Fruit fly (Drosophila melanogaster) whole organism, prepupa: ENCODE results near the gene CG42564.
A peak's percentile ranks its signal among the peaks of the same experiment; 100 is the strongest.

Experiments
- Blimp-1 ChIP-seq: fragments of 200-800 bp; sonication (Bioruptor generic); optimal IDR thresholded peaks from 3 replicates; lab custom pipeline; 2017; ENCODE audit warnings: missing biosample characterization, missing genetic modification characterization, mild to moderate bottlenecking, moderate library complexity, missing genetic modification reagents
- CG10631 ChIP-seq: fragments of 200-800 bp; sonication (Bioruptor generic); optimal IDR thresholded peaks from 2 replicates; lab custom pipeline; 2016; ENCODE audit warnings: missing biosample characterization, missing genetic modification characterization
- CG10669 ChIP-seq: fragments of 200-800 bp; sonication (Bioruptor generic); optimal IDR thresholded peaks from 3 replicates; lab custom pipeline; 2018; ENCODE audit warnings: missing biosample characterization, mild to moderate bottlenecking, missing genetic modification characterization, moderate library complexity
- CG11762 ChIP-seq: fragments of 200-800 bp; sonication (Bioruptor generic); optimal IDR thresholded peaks from 3 replicates; lab custom pipeline; 2016; ENCODE audit warnings: missing biosample characterization, missing genetic modification characterization; ENCODE audit not compliant: insufficient read depth
- CG11902 ChIP-seq: fragments of 200-800 bp; sonication (Bioruptor generic); optimal IDR thresholded peaks from 3 replicates; lab custom pipeline; 2016; ENCODE audit warnings: missing biosample characterization, missing genetic modification characterization
- CG15336 ChIP-seq: fragments of 200-800 bp; sonication (Bioruptor generic); IDR thresholded peaks from 2 replicates; pipeline ENCODE4 v1.3.6; 2022; ENCODE audit warnings: missing biosample characterization, missing genetic modification characterization
- CG16779 ChIP-seq: fragments of 200-800 bp; sonication (Bioruptor generic); optimal IDR thresholded peaks from 3 replicates; lab custom pipeline; 2017; ENCODE audit warnings: missing biosample characterization, mild to moderate bottlenecking, missing genetic modification characterization
- CG31627 ChIP-seq: fragments of 200-800 bp; sonication (Bioruptor generic); optimal IDR thresholded peaks from 3 replicates; lab custom pipeline; 2016; ENCODE audit warnings: missing biosample characterization, missing genetic modification characterization
- CG32006 ChIP-seq: fragments of 200-800 bp; sonication (Bioruptor generic); optimal IDR thresholded peaks from 3 replicates; lab custom pipeline; 2017; ENCODE audit warnings: missing biosample characterization, mild to moderate bottlenecking, missing genetic modification characterization
- CG34406 ChIP-seq: fragments of 200-800 bp; sonication (Bioruptor generic); optimal IDR thresholded peaks from 3 replicates; lab custom pipeline; 2016; ENCODE audit warnings: missing biosample characterization, missing genetic modification characterization
- CG3919 ChIP-seq: fragments of 200-800 bp; sonication (Bioruptor generic); optimal IDR thresholded peaks from 3 replicates; lab custom pipeline; 2016; ENCODE audit warnings: missing biosample characterization, missing genetic modification characterization
- CG4318 ChIP-seq: fragments of 200-800 bp; sonication (Bioruptor generic); optimal IDR thresholded peaks from 3 replicates; lab custom pipeline; 2017; ENCODE audit warnings: missing biosample characterization, mild to moderate bottlenecking, missing genetic modification characterization
- CG6163 ChIP-seq: fragments of 200-800 bp; sonication (Bioruptor generic); IDR thresholded peaks from 3 replicates; pipeline ENCODE4 v1.3.6; 2022; ENCODE audit warnings: missing biosample characterization, missing genetic modification characterization
- CG6276 ChIP-seq: fragments of 200-800 bp; sonication (Bioruptor generic); optimal IDR thresholded peaks from 2 replicates; lab custom pipeline; 2017; ENCODE audit warnings: missing biosample characterization, mild to moderate bottlenecking, missing genetic modification characterization
- CG6854 ChIP-seq: fragments of 200-800 bp; sonication (Bioruptor generic); optimal IDR thresholded peaks from 2 replicates; lab custom pipeline; 2017; ENCODE audit warnings: missing biosample characterization, mild to moderate bottlenecking, missing genetic modification characterization
- CG8119 ChIP-seq: fragments of 200-800 bp; sonication (Bioruptor generic); IDR thresholded peaks from 3 replicates; pipeline ENCODE4 v1.3.6; 2022; ENCODE audit warnings: missing biosample characterization, missing genetic modification characterization
- CG9139 ChIP-seq: fragments of 200-800 bp; sonication (Bioruptor generic); optimal IDR thresholded peaks from 3 replicates; lab custom pipeline; 2017; ENCODE audit warnings: missing biosample characterization, mild to moderate bottlenecking, missing genetic modification characterization
- Eip75B ChIP-seq: fragments of 200-800 bp; sonication (Bioruptor generic); optimal IDR thresholded peaks from 3 replicates; lab custom pipeline; 2016; ENCODE audit warnings: missing biosample characterization, missing genetic modification characterization
- Eip78C ChIP-seq: fragments of 200-800 bp; sonication (Bioruptor generic); peaks from one replicate; lab custom pipeline; 2016; ENCODE audit warnings: missing biosample characterization, missing genetic modification characterization
- Eip93F ChIP-seq: fragments of 200-800 bp; sonication (Bioruptor generic); optimal IDR thresholded peaks from 2 replicates; lab custom pipeline; 2016; ENCODE audit warnings: missing biosample characterization, mild to moderate bottlenecking, missing genetic modification characterization
- Ets96B ChIP-seq: fragments of 200-800 bp; optimal IDR thresholded peaks from 2 replicates; lab custom pipeline; 2019; ENCODE audit warnings: missing biosample characterization, mild to moderate bottlenecking, missing genetic modification characterization, moderate library complexity
- Gug ChIP-seq: fragments of 200-800 bp; sonication (Bioruptor generic); IDR thresholded peaks from 2 replicates; pipeline ENCODE4 v1.3.6; 2022; ENCODE audit warnings: missing biosample characterization, missing genetic modification characterization
- Lpt ChIP-seq: fragments of 200-800 bp; sonication (Bioruptor generic); optimal IDR thresholded peaks from 3 replicates; lab custom pipeline; 2016; ENCODE audit warnings: missing biosample characterization, missing genetic modification characterization
- Met ChIP-seq: fragments of 200-800 bp; sonication (Bioruptor generic); optimal IDR thresholded peaks from 3 replicates; lab custom pipeline; 2016; ENCODE audit warnings: missing biosample characterization, missing genetic modification characterization
- Sox102F ChIP-seq: fragments of 200-800 bp; sonication (Bioruptor generic); optimal IDR thresholded peaks from 2 replicates; lab custom pipeline; 2016; ENCODE audit warnings: missing biosample characterization, mild to moderate bottlenecking, missing genetic modification characterization
- Sox14 ChIP-seq: fragments of 200-800 bp; sonication (Bioruptor generic); optimal IDR thresholded peaks from 3 replicates; lab custom pipeline; 2016; ENCODE audit warnings: missing biosample characterization, missing genetic modification characterization
- achi ChIP-seq: fragments of 200-800 bp; sonication (Bioruptor generic); optimal IDR thresholded peaks from 3 replicates; lab custom pipeline; 2016; ENCODE audit warnings: missing biosample characterization, missing genetic modification characterization
- acj6 ChIP-seq: fragments of 200-800 bp; sonication (Bioruptor generic); optimal IDR thresholded peaks from 3 replicates; lab custom pipeline; 2016; ENCODE audit warnings: missing biosample characterization, missing genetic modification characterization
- dac ChIP-seq: fragments of 200-800 bp; sonication (Bioruptor generic); optimal IDR thresholded peaks from 2 replicates; lab custom pipeline; 2017; ENCODE audit warnings: missing biosample characterization, mild to moderate bottlenecking, missing genetic modification characterization
- dsx ChIP-seq: fragments of 200-800 bp; optimal IDR thresholded peaks from 3 replicates; lab custom pipeline; 2019; ENCODE audit warnings: missing biosample characterization, mild to moderate bottlenecking, missing genetic modification characterization, moderate library complexity; ENCODE audit not compliant: poor library complexity, severe bottlenecking
- eg ChIP-seq: fragments of 200-800 bp; sonication (Bioruptor generic); IDR thresholded peaks from 3 replicates; pipeline ENCODE4 v1.3.6; 2022; ENCODE audit warnings: missing biosample characterization, missing genetic modification characterization
- esn ChIP-seq: fragments of 200-800 bp; sonication (Bioruptor generic); optimal IDR thresholded peaks from 2 replicates; lab custom pipeline; 2016; ENCODE audit warnings: missing biosample characterization, mild to moderate bottlenecking, missing genetic modification characterization, moderate library complexity
- net ChIP-seq: fragments of 200-800 bp; sonication (Bioruptor generic); optimal IDR thresholded peaks from 3 replicates; lab custom pipeline; 2016; ENCODE audit warnings: missing biosample characterization, missing genetic modification characterization
- pdm3 ChIP-seq: fragments of 200-800 bp; sonication (Bioruptor generic); optimal IDR thresholded peaks from 3 replicates; lab custom pipeline; 2016; ENCODE audit warnings: missing biosample characterization, missing genetic modification characterization
- ss ChIP-seq, 2 experiments: fragments of 200-800 bp; sonication (Bioruptor generic); optimal IDR thresholded peaks; 2 replicates in 1 of 2; 3 replicates in 1 of 2; lab custom pipeline; 2017 to 2018; ENCODE audit warnings: mild to moderate bottlenecking in 2 of 2, missing biosample characterization in 2 of 2, missing genetic modification characterization in 2 of 2, moderate library complexity in 1 of 2
- svp ChIP-seq: fragments of 200-800 bp; sonication (Bioruptor generic); peaks from one replicate; lab custom pipeline; 2016; ENCODE audit warnings: missing biosample characterization, missing genetic modification characterization
- topi ChIP-seq: fragments of 200-800 bp; sonication (Bioruptor generic); optimal IDR thresholded peaks from 3 replicates; lab custom pipeline; 2016; ENCODE audit warnings: missing biosample characterization, missing genetic modification characterization
- vri ChIP-seq: fragments of 200-800 bp; sonication (Bioruptor generic); optimal IDR thresholded peaks from 3 replicates; lab custom pipeline; 2016; ENCODE audit warnings: missing biosample characterization, mild to moderate bottlenecking, missing genetic modification characterization

Gene CG42564

DNA sequence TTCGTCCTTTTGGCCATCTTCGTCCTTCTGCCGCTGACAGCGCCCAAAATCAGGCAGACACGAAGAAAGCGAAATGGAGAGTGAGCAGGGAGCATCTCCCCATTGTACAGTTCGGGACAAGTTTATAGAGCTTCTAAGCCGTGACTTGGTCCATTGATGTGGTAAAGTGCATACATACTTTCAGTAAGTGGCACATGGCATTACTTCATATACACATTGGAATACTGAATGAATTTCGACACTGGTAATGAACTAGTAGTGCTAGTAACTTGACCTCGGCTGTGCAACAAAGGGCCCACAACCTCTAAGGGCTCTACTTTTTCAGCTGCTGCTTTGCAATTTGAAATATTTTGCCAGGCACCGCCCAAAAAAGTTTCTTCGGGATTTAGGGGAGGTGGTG lies 42.0 kb downstream of the CG42564 start (continued):
- TF ChIP-seq Ets96B (tag; lab: Kevin White, UChicago) (peak; percentile 0), CG11762 (GFP tag; lab: Kevin White, UChicago) (no peak), net (peak; percentile 22), CG6854 (no peak), CG3919 (GFP tag; lab: Kevin White, UChicago) (peak; percentile 54), Eip75B (peak; percentile 20), CG9139 (GFP tag; lab: Kevin White, UChicago) (no peak), CG6276 (GFP tag; lab: Kevin White, UChicago) (peak; percentile 37), CG10631 (peak; percentile 14), CG4318 (GFP tag; lab: Kevin White, UChicago) (peak; percentile 10), Met (GFP tag; lab: Kevin White, UChicago) (peak; percentile 40), Eip93F (no peak), pdm3 (GFP tag; lab: Kevin White, UChicago) (peak; percentile 35), CG11902 (GFP tag; lab: Kevin White, UChicago) (peak; percentile 14), eg (GFP tag; lab: Robert Waterston, UW) (peak; percentile 60), CG34406 (GFP tag; lab: Kevin White, UChicago) (peak; percentile 37), CG15336 (peak; percentile 51)

dm6 chr3R:6419103-6419502 lies 44.8 kb downstream of the CG42564 start:
- no peak for TF ChIP-seq CG11902 (GFP tag; lab: Kevin White, UChicago)
- no peak for TF ChIP-seq CG6163 (GFP tag; lab: Robert Waterston, UW)
- TF ChIP-seq CG8119 (GFP tag; lab: Robert Waterston, UW): no peak
- TF ChIP-seq Sox14 (GFP tag; lab: Kevin White, UChicago): no peak

dm6 chr3R:6419942-6420341 lies 45.7 kb downstream of the CG42564 start:
- TF ChIP-seq CG6163 (GFP tag; lab: Robert Waterston, UW) (peak; percentile 47; the same call in 1 of the 3 replicates), svp (GFP tag; lab: Kevin White, UChicago) (peak; percentile 85), Sox14 (GFP tag; lab: Kevin White, UChicago) (peak; percentile 24), Ets96B (tag; lab: Kevin White, UChicago) (no peak), CG31627 (no peak), Eip75B (peak; percentile 19), CG34406 (GFP tag; lab: Kevin White, UChicago) (no peak), Met (GFP tag; lab: Kevin White, UChicago) (no peak), vri (GFP tag; lab: Kevin White, UChicago) (peak; percentile 9), CG15336 (0 out of 2 replicates have a peak, but pooled peaks have one; percentile 11)

- TF ChIP-seq pdm3 (GFP tag; lab: Kevin White, UChicago): no peak
- TF ChIP-seq ss (GFP tag; optimal IDR thresholded peaks at IDR 0.05; lab: Kevin White, UChicago): peak in 1 of 2 experiments; percentile 75
Measured at dm6 chr3R:6421263-6421662, 47.0 kb downstream of the CG42564 start.

DNA sequence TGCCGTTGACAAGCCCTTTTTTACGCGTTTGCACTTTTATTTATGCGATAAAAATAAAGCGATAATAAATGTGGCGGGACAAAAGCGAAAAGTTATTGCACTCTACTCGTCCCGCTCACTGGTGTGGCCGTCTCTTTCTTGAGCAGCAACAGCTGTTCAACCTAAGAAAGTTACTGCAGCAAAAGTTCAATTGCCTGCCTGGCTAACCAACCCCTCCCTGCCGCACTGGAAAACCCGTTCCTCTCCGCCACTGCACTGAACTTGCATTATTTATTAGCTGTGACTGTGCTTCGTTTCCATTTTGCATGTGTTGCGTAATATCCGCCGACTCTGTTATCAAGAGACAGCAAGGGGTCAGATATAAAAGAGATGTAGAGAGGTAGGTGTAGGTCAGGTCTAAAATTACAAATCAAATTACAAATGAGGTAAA lies 47.5 kb downstream of the CG42564 start:
- TF ChIP-seq pdm3 (GFP tag; lab: Kevin White, UChicago) (no peak), CG10669 (GFP tag; lab: Kevin White, UChicago) (no peak), Blimp-1 (GFP tag; lab: Kevin White, UChicago) (peak; percentile 63), CG31627 (no peak), achi (GFP tag; lab: Kevin White, UChicago) (no peak), Lpt (GFP tag; lab: Kevin White, UChicago) (peak; percentile 47), eg (GFP tag; lab: Robert Waterston, UW) (no peak), CG8119 (GFP tag; lab: Robert Waterston, UW) (peak; percentile 50; the same call in 1 of the 3 replicates), CG15336 (0 out of 2 replicates have a peak, but pooled peaks have one; percentile 8), CG32006 (GFP tag; lab: Kevin White, UChicago) (no peak), vri (GFP tag; lab: Kevin White, UChicago) (peak; percentile 97), CG16779 (no peak), CG6276 (GFP tag; lab: Kevin White, UChicago) (peak; percentile 13), Eip78C (GFP tag; lab: Kevin White, UChicago) (peak; percentile 63), Gug (no peak), acj6 (GFP tag; lab: Kevin White, UChicago) (no peak), dsx (GFP tag; lab: Kevin White, UChicago) (peak; percentile 62), ss (GFP tag; optimal IDR thresholded peaks at IDR 0.05; lab: Kevin White, UChicago) (no peak), CG6163 (GFP tag; lab: Robert Waterston, UW) (peak; percentile 41; the same call in 1 of the 3 replicates), esn (peak; percentile 5), Eip75B (peak; percentile 38), dac (GFP tag; lab: Kevin White, UChicago) (no peak), Sox14 (GFP tag; lab: Kevin White, UChicago) (peak; percentile 59), Sox102F (GFP tag; lab: Kevin White, UChicago) (peak; percentile 9), svp (GFP tag; lab: Kevin White, UChicago) (peak; percentile 73), CG6854 (peak; percentile 3), topi (GFP tag; lab: Kevin White, UChicago) (peak; percentile 15)
